Fruit fly (Drosophila melanogaster) whole organism, embryonic: ENCODE results near the gene CG43954.

Source experiments
- Atf3 ChIP-seq: fragments of 200-800 bp; sonication (Bioruptor generic); optimal IDR thresholded peaks from 3 replicates; lab custom pipeline; 2016; ENCODE audit warnings: missing biosample characterization, missing genetic modification characterization
- CG12299 ChIP-seq: fragments of 200-800 bp; sonication (Bioruptor generic); optimal IDR thresholded peaks from 2 replicates; lab custom pipeline; 2018; ENCODE audit warnings: missing biosample characterization, mild to moderate bottlenecking, missing genetic modification characterization
- CG15696 ChIP-seq: fragments of 200-800 bp; sonication (Bioruptor generic); optimal IDR thresholded peaks from 2 replicates; lab custom pipeline; 2019; ENCODE audit warnings: missing biosample characterization, mild to moderate bottlenecking, missing genetic modification characterization, moderate library complexity
- CG1603 ChIP-seq: fragments of 200-800 bp; sonication (Bioruptor generic); optimal IDR thresholded peaks from 2 replicates; lab custom pipeline; 2019; ENCODE audit warnings: missing biosample characterization, mild to moderate bottlenecking, missing genetic modification characterization, moderate library complexity
- CG2199 ChIP-seq: fragments of 200-800 bp; sonication (Bioruptor generic); IDR thresholded peaks from 3 replicates; pipeline ENCODE4 v1.3.6; 2022; ENCODE audit warnings: missing biosample characterization, missing genetic modification characterization
- CG2889 ChIP-seq: fragments of 200-800 bp; sonication (Bioruptor generic); IDR thresholded peaks from 3 replicates; pipeline ENCODE4 v1.3.6; 2022; ENCODE audit warnings: missing biosample characterization, missing genetic modification characterization
- CG30020 ChIP-seq: fragments of 200-800 bp; optimal IDR thresholded peaks from 2 replicates; lab custom pipeline; 2019; ENCODE audit warnings: missing biosample characterization, mild to moderate bottlenecking, missing genetic modification characterization, moderate library complexity
- CG31365 ChIP-seq: fragments of 200-800 bp; sonication (Bioruptor generic); optimal IDR thresholded peaks from 2 replicates; lab custom pipeline; 2018; ENCODE audit warnings: missing biosample characterization, mild to moderate bottlenecking, missing genetic modification characterization
- CG31388 ChIP-seq: fragments of 200-800 bp; sonication (Bioruptor generic); optimal IDR thresholded peaks from 2 replicates; lab custom pipeline; 2016; ENCODE audit warnings: missing biosample characterization, missing genetic modification characterization
- CG3281 ChIP-seq: fragments of 200-800 bp; sonication (Bioruptor generic); optimal IDR thresholded peaks from 3 replicates; lab custom pipeline; 2017; ENCODE audit warnings: missing biosample characterization, mild to moderate bottlenecking, missing genetic modification characterization
- CG33213 ChIP-seq: fragments of 200-800 bp; sonication (Bioruptor generic); optimal IDR thresholded peaks from 3 replicates; lab custom pipeline; 2016; ENCODE audit warnings: missing biosample characterization, missing genetic modification characterization
- CG4360 ChIP-seq: fragments of 200-800 bp; sonication (Bioruptor generic); IDR thresholded peaks from 2 replicates; pipeline ENCODE4 v1.3.6; 2022; ENCODE audit warnings: missing biosample characterization, missing genetic modification characterization
- CG5180 ChIP-seq: fragments of 200-800 bp; sonication (Bioruptor generic); optimal IDR thresholded peaks from 3 replicates; lab custom pipeline; 2017; ENCODE audit warnings: missing biosample characterization, missing genetic modification characterization, mild to moderate bottlenecking, moderate library complexity, missing genetic modification reagents
- CG6654 ChIP-seq: fragments of 200-800 bp; sonication (Bioruptor generic); optimal IDR thresholded peaks from 2 replicates; lab custom pipeline; 2017; ENCODE audit warnings: missing biosample characterization, mild to moderate bottlenecking, missing genetic modification characterization
- CG7556 ChIP-seq: fragments of 200-800 bp; sonication (Bioruptor generic); optimal IDR thresholded peaks from 2 replicates; lab custom pipeline; 2017; ENCODE audit warnings: missing biosample characterization, mild to moderate bottlenecking, missing genetic modification characterization
- CG9727 ChIP-seq: fragments of 200-800 bp; sonication (Bioruptor generic); optimal IDR thresholded peaks from 3 replicates; lab custom pipeline; 2017; ENCODE audit warnings: missing biosample characterization, mild to moderate bottlenecking, missing genetic modification characterization
- CkIIα-i1 ChIP-seq: fragments of 200-800 bp; sonication (Bioruptor generic); IDR thresholded peaks from 2 replicates; pipeline ENCODE4 v1.3.6; 2022; ENCODE audit warnings: missing biosample characterization, missing genetic modification characterization
- D19A ChIP-seq: fragments of 200-800 bp; optimal IDR thresholded peaks from 3 replicates; lab custom pipeline; 2019; ENCODE audit warnings: missing biosample characterization, mild to moderate bottlenecking, missing genetic modification characterization, moderate library complexity
- Dip2 ChIP-seq: fragments of 200-800 bp; sonication (Bioruptor generic); IDR thresholded peaks from 2 replicates; pipeline ENCODE4 v1.3.6; 2022; ENCODE audit warnings: missing biosample characterization, missing genetic modification characterization
- Drgx ChIP-seq: fragments of 200-800 bp; sonication (Bioruptor generic); IDR thresholded peaks from 2 replicates; pipeline ENCODE4 v1.3.6; 2022; ENCODE audit warnings: missing biosample characterization, missing genetic modification characterization
- Gug ChIP-seq: fragments of 200-800 bp; sonication (Bioruptor generic); IDR thresholded peaks from 4 replicates; pipeline ENCODE4 v1.3.6; 2022; ENCODE audit warnings: missing biosample characterization, missing genetic modification characterization
- Hsf ChIP-seq: fragments of 200-800 bp; sonication (Bioruptor generic); optimal IDR thresholded peaks from 3 replicates; lab custom pipeline; 2016; ENCODE audit warnings: missing biosample characterization, missing genetic modification characterization
- Lhr ChIP-seq: fragments of 200-800 bp; sonication (Bioruptor generic); optimal IDR thresholded peaks from 3 replicates; lab custom pipeline; 2017; ENCODE audit warnings: mild to moderate bottlenecking, missing biosample characterization, missing genetic modification reagents, missing genetic modification characterization
- Mes4 ChIP-seq: fragments of 200-800 bp; sonication (Bioruptor generic); optimal IDR thresholded peaks from 2 replicates; lab custom pipeline; 2016; ENCODE audit warnings: missing biosample characterization, missing genetic modification characterization
- Nf-YB ChIP-seq: fragments of 200-800 bp; sonication (Bioruptor generic); optimal IDR thresholded peaks from 3 replicates; lab custom pipeline; 2019; ENCODE audit warnings: missing biosample characterization, mild to moderate bottlenecking, missing genetic modification characterization, moderate library complexity
- Oli ChIP-seq: fragments of 200-800 bp; sonication (Bioruptor generic); optimal IDR thresholded peaks from 2 replicates; lab custom pipeline; 2018; ENCODE audit warnings: missing biosample characterization, mild to moderate bottlenecking, missing genetic modification characterization, moderate library complexity
- Opbp ChIP-seq: fragments of 200-800 bp; sonication (Bioruptor generic); IDR thresholded peaks from 3 replicates; pipeline ENCODE4 v1.3.6; 2022; ENCODE audit warnings: missing biosample characterization, missing genetic modification characterization; ENCODE audit not compliant: partially characterized antibody
- PHDP ChIP-seq: fragments of 200-800 bp; sonication (Bioruptor generic); optimal IDR thresholded peaks from 3 replicates; lab custom pipeline; 2018; ENCODE audit warnings: missing biosample characterization, mild to moderate bottlenecking, missing genetic modification characterization, moderate library complexity
- Sin3A ChIP-seq: fragments of >200 bp; optimal IDR thresholded peaks from 2 replicates; lab custom pipeline; 2018
- abd-A ChIP-seq: fragments of 200-800 bp; sonication (Bioruptor generic); optimal IDR thresholded peaks from 3 replicates; lab custom pipeline; 2019; ENCODE audit warnings: missing biosample characterization, mild to moderate bottlenecking, missing genetic modification characterization, moderate library complexity
- az2 ChIP-seq: fragments of 200-800 bp; sonication (Bioruptor generic); optimal IDR thresholded peaks from 3 replicates; lab custom pipeline; 2016; ENCODE audit warnings: missing biosample characterization, missing genetic modification characterization
- cg ChIP-seq: fragments of 200-800 bp; sonication (Bioruptor generic); optimal IDR thresholded peaks from 3 replicates; lab custom pipeline; 2019; ENCODE audit warnings: missing biosample characterization, mild to moderate bottlenecking, missing genetic modification characterization, moderate library complexity
- crp ChIP-seq, 2 experiments: fragments of 200-800 bp; sonication (Bioruptor generic); optimal IDR thresholded peaks; 2 replicates in 1 of 2; 3 replicates in 1 of 2; lab custom pipeline; 2017; ENCODE audit warnings: missing biosample characterization in 2 of 2, missing genetic modification characterization in 2 of 2, mild to moderate bottlenecking in 1 of 2, moderate library complexity in 1 of 2
- dmrt11E ChIP-seq: fragments of 200-800 bp; sonication (Bioruptor generic); optimal IDR thresholded peaks from 3 replicates; lab custom pipeline; 2018; ENCODE audit warnings: missing biosample characterization, mild to moderate bottlenecking, missing genetic modification characterization, moderate library complexity
- gsb ChIP-seq: fragments of 200-800 bp; sonication (Bioruptor generic); IDR thresholded peaks from 2 replicates; pipeline ENCODE4 v1.3.6; 2022; ENCODE audit warnings: missing biosample characterization, missing genetic modification characterization
- ham ChIP-seq: fragments of 200-800 bp; sonication (Bioruptor generic); IDR thresholded peaks from 2 replicates; pipeline ENCODE4 v1.3.6; 2022; ENCODE audit warnings: missing biosample characterization, missing genetic modification characterization
- hbn ChIP-seq: fragments of 200-800 bp; sonication (Bioruptor generic); IDR thresholded peaks from 2 replicates; pipeline ENCODE4 v1.3.6; 2022; ENCODE audit warnings: missing biosample characterization, missing genetic modification characterization; ENCODE audit not compliant: partially characterized antibody
- hkb ChIP-seq, 2 experiments: fragments of 200-800 bp in 1 of 2; fragments of >200 bp in 1 of 2; sonication (Bioruptor generic) in 1 of 2; IDR thresholded peaks in 1 of 2; optimal IDR thresholded peaks in 1 of 2; 2 replicates each; pipeline versions ENCODE4 v1.3.6 to Lab custom; 2017 to 2022; ENCODE audit warnings: missing biosample characterization in 1 of 2, missing genetic modification characterization in 1 of 2
- knrl ChIP-seq: fragments of 200-800 bp; sonication (Bioruptor generic); IDR thresholded peaks from 3 replicates; pipeline ENCODE4 v1.3.6; 2022; ENCODE audit warnings: missing biosample characterization, missing genetic modification characterization; ENCODE audit not compliant: partially characterized antibody
- lbe ChIP-seq: fragments of 200-800 bp; sonication (Bioruptor generic); optimal IDR thresholded peaks from 2 replicates; lab custom pipeline; 2016; ENCODE audit warnings: missing biosample characterization, mild to moderate bottlenecking, missing genetic modification characterization
- mam ChIP-seq: fragments of 200-800 bp; sonication (Bioruptor generic); optimal IDR thresholded peaks from 3 replicates; lab custom pipeline; 2016; ENCODE audit warnings: missing biosample characterization, missing genetic modification characterization
- pan ChIP-seq, 4 experiments: fragments of >200 bp in 3 of 4; fragments of 200-800 bp in 1 of 4; sonication (Bioruptor generic) in 1 of 4; optimal IDR thresholded peaks in 3 of 4; IDR thresholded peaks in 1 of 4; 2 replicates each; pipeline versions ENCODE4 v1.3.6 to Lab custom; 2017 to 2022; ENCODE audit warnings: missing biosample characterization in 2 of 4, missing genetic modification characterization in 2 of 4, mixed read lengths in 1 of 4
- pnt ChIP-seq: fragments of 200-800 bp; sonication (Bioruptor generic); optimal IDR thresholded peaks from 3 replicates; lab custom pipeline; 2016; ENCODE audit warnings: missing biosample characterization, missing genetic modification characterization
- prd ChIP-seq, 3 experiments: fragments of >200 bp in 2 of 3; fragments of 200-800 bp in 1 of 3; sonication (Bioruptor generic) in 1 of 3; optimal IDR thresholded peaks in 2 of 3; IDR thresholded peaks in 1 of 3; 2 replicates in 2 of 3; 3 replicates in 1 of 3; pipeline versions ENCODE4 v1.3.6 to Lab custom; 2017 to 2022; ENCODE audit warnings: missing biosample characterization in 1 of 3, missing genetic modification characterization in 1 of 3
- pzg ChIP-seq: fragments of 200-800 bp; sonication (Bioruptor generic); optimal IDR thresholded peaks from 3 replicates; lab custom pipeline; 2018; ENCODE audit warnings: missing biosample characterization, mild to moderate bottlenecking, missing genetic modification characterization, moderate library complexity
- tio ChIP-seq: fragments of 200-800 bp; sonication (Bioruptor generic); optimal IDR thresholded peaks from 2 replicates; lab custom pipeline; 2017; ENCODE audit warnings: missing biosample characterization, missing genetic modification characterization, inconsistent platforms
- wek ChIP-seq: fragments of 200-800 bp; sonication (Bioruptor generic); optimal IDR thresholded peaks from 3 replicates; lab custom pipeline; 2018; ENCODE audit warnings: missing biosample characterization, mild to moderate bottlenecking, missing genetic modification characterization, moderate library complexity
- zfh1 ChIP-seq: fragments of 200-800 bp; sonication (Bioruptor generic); IDR thresholded peaks from 3 replicates; pipeline ENCODE4 v1.3.6; 2022; ENCODE audit warnings: missing biosample characterization, missing genetic modification characterization

Gene CG43954

DNA sequence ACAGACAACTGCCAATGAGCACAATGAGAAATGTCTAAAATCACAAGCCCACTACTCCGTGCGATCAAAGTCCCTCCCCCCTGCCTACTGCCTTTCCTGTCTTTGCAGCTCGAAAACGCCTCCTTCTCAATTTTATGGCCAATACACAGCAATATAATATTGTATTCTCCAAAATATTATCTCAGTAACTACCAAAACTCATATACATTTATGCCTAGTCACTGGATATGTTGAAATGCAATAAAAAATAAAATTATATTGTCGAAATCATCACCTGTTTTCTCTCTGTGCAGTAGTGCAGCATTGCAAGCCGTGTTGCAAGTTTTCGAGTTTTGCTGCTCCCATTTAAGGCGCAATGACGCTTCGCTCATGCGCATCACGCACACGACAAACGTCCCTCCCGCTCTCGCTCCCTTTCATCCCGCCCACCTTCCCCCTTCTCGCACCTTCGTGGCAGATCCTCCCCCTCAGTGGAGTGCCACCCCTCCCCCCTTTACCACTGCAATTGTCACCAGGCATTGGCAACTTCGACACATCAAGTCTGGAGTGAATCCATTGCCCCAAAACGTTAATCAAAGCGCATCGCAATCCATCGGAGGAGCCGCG, 47.1 kb upstream of the CG43954 start (continued):
- TF ChIP-seq Mes4 (GFP tag; lab: Kevin White, UChicago), result no peak
- TF ChIP-seq abd-A (tag; lab: Kevin White, UChicago), result no peak
- peak; percentile 87 for TF ChIP-seq Drgx (GFP tag; lab: Robert Waterston, UW)
- TF ChIP-seq gsb (GFP tag; lab: Robert Waterston, UW), result no peak
- TF ChIP-seq prd (optimal IDR thresholded peaks at IDR 0.05; lab: Kevin White, UChicago), result no peak
- TF ChIP-seq prd (GFP tag; IDR thresholded peaks at IDR 0.05; lab: Robert Waterston, UW), result peak; percentile 30; the same call in 1 of the 3 replicates
- no peak for TF ChIP-seq Nf-YB (GFP tag; lab: Kevin White, UChicago)
- no peak for TF ChIP-seq CG5180
- no peak for TF ChIP-seq cg
- TF ChIP-seq pan (optimal IDR thresholded peaks at IDR 0.05; lab: Kevin White, UChicago), result no peak
- TF ChIP-seq pan (GFP tag; optimal IDR thresholded peaks at IDR 0.05 in 1 of 2, IDR thresholded peaks at IDR 0.05 in 1 of 2), result no peak
- no peak for TF ChIP-seq PHDP
- no peak for TF ChIP-seq CG6654 (GFP tag; lab: Kevin White, UChicago)
- TF ChIP-seq pnt (GFP tag; lab: Kevin White, UChicago), result no peak
- TF ChIP-seq CG7556, result no peak
- TF ChIP-seq Oli (tag; lab: Kevin White, UChicago), result no peak
- TF ChIP-seq knrl (GFP tag; lab: Robert Waterston, UW), result 0 out of 3 replicates have a peak, but pooled peaks have one; percentile 8
- peak; percentile 13 for TF ChIP-seq dmrt11E (tag; lab: Kevin White, UChicago)
- no peak for TF ChIP-seq CkIIα-i1 (GFP tag; lab: Robert Waterston, UW)
- no peak for TF ChIP-seq CG2889
- TF ChIP-seq CG2199 (GFP tag; lab: Robert Waterston, UW), result no peak
- no peak for TF ChIP-seq D19A (tag; lab: Kevin White, UChicago)
- TF ChIP-seq lbe, result peak; percentile 31
- no peak for TF ChIP-seq az2 (GFP tag; lab: Kevin White, UChicago)
- TF ChIP-seq Lhr, result no peak
- TF ChIP-seq Opbp (GFP tag; lab: Robert Waterston, UW), result no peak
- no peak for TF ChIP-seq Sin3A (lab: Kevin White, UChicago)
- no peak for TF ChIP-seq hbn (GFP tag; lab: Robert Waterston, UW)
- no peak for TF ChIP-seq wek
- no peak for TF ChIP-seq CG30020 (tag; lab: Kevin White, UChicago)
- TF ChIP-seq CG31365, result no peak
- TF ChIP-seq crp (GFP tag; optimal IDR thresholded peaks at IDR 0.05; lab: Kevin White, UChicago), result no peak
- no peak for TF ChIP-seq CG12299 (tag; lab: Kevin White, UChicago)
- no peak for TF ChIP-seq Hsf (GFP tag; lab: Kevin White, UChicago)
- no peak for TF ChIP-seq ham (GFP tag; lab: Robert Waterston, UW)
- TF ChIP-seq CG9727, result no peak
- no peak for TF ChIP-seq CG3281 (GFP tag; lab: Kevin White, UChicago)
- TF ChIP-seq CG31388 (GFP tag; lab: Kevin White, UChicago), result no peak
- no peak for TF ChIP-seq hkb (optimal IDR thresholded peaks at IDR 0.05; lab: Kevin White, UChicago)
- no peak for TF ChIP-seq hkb (GFP tag; IDR thresholded peaks at IDR 0.05; lab: Robert Waterston, UW)
- TF ChIP-seq CG33213 (GFP tag; lab: Kevin White, UChicago), result no peak
- TF ChIP-seq pzg (GFP tag; lab: Kevin White, UChicago), result no peak
- no peak for TF ChIP-seq Atf3 (GFP tag; lab: Kevin White, UChicago)
- no peak for TF ChIP-seq Gug
- TF ChIP-seq tio (GFP tag; lab: Kevin White, UChicago), result no peak
- no peak for TF ChIP-seq mam (GFP tag; lab: Kevin White, UChicago)
- 0 out of 3 replicates have a peak, but pooled peaks have one; percentile 6 for TF ChIP-seq zfh1
- TF ChIP-seq CG15696, result no peak
- peak; percentile 15 for TF ChIP-seq CG1603 (tag; lab: Kevin White, UChicago)
- TF ChIP-seq CG4360 (GFP tag; lab: Robert Waterston, UW), result no peak
- TF ChIP-seq Dip2, result no peak
